Fruit fly (Drosophila melanogaster) whole organism, embryonic: ENCODE measurements around the gene VhaM9.7-d.

Experiments used
- Abd-B ChIP-seq: fragments of 200-800 bp; sonication (Bioruptor generic); optimal IDR thresholded peaks from 2 replicates; lab custom pipeline; 2018; ENCODE audit warnings: missing biosample characterization, mild to moderate bottlenecking, missing genetic modification characterization, moderate library complexity
- B-H1 ChIP-seq: fragments of 200-800 bp; sonication (Bioruptor generic); IDR thresholded peaks from 3 replicates; pipeline ENCODE4 v1.3.6; 2022; ENCODE audit warnings: missing biosample characterization, missing genetic modification characterization
- B-H2 ChIP-seq: fragments of 200-800 bp; sonication (Bioruptor generic); optimal IDR thresholded peaks from 2 replicates; lab custom pipeline; 2018; ENCODE audit warnings: missing biosample characterization, mild to moderate bottlenecking, missing genetic modification characterization
- CG10147 ChIP-seq: fragments of 200-800 bp; sonication (Bioruptor generic); optimal IDR thresholded peaks from 2 replicates; lab custom pipeline; 2019; ENCODE audit warnings: missing biosample characterization, mild to moderate bottlenecking, missing genetic modification characterization, moderate library complexity
- CG1024 ChIP-seq: fragments of 200-800 bp; sonication (Bioruptor generic); IDR thresholded peaks from 2 replicates; pipeline ENCODE4 v1.3.6; 2022; ENCODE audit warnings: missing biosample characterization, missing genetic modification characterization
- CG11093 ChIP-seq: fragments of 200-800 bp; sonication (Bioruptor generic); IDR thresholded peaks from 3 replicates; pipeline ENCODE4 v1.3.6; 2022; ENCODE audit warnings: missing biosample characterization, missing genetic modification characterization
- CG11695 ChIP-seq: fragments of 200-800 bp; sonication (Bioruptor generic); IDR thresholded peaks from 3 replicates; pipeline ENCODE4 v1.3.6; 2022; ENCODE audit warnings: missing biosample characterization, missing genetic modification characterization
- CG12219 ChIP-seq: fragments of 200-800 bp; sonication (Bioruptor generic); optimal IDR thresholded peaks from 3 replicates; lab custom pipeline; 2018; ENCODE audit warnings: missing biosample characterization, mild to moderate bottlenecking, missing genetic modification characterization
- CG12236 ChIP-seq: fragments of 200-800 bp; sonication (Bioruptor generic); optimal IDR thresholded peaks from 2 replicates; lab custom pipeline; 2016; ENCODE audit warnings: missing biosample characterization, missing genetic modification characterization
- CG13624 ChIP-seq: fragments of 200-800 bp; sonication (Bioruptor generic); optimal IDR thresholded peaks from 2 replicates; lab custom pipeline; 2016; ENCODE audit warnings: missing biosample characterization, missing genetic modification characterization
- CG14860 ChIP-seq: fragments of 200-800 bp; sonication (Bioruptor generic); IDR thresholded peaks from 3 replicates; pipeline ENCODE4 v1.3.6; 2022; ENCODE audit warnings: missing biosample characterization, missing genetic modification characterization; ENCODE audit not compliant: partially characterized antibody
- CG1647 ChIP-seq: fragments of 200-800 bp; sonication (Bioruptor generic); optimal IDR thresholded peaks from 3 replicates; lab custom pipeline; 2016; ENCODE audit warnings: missing biosample characterization, missing genetic modification characterization
- CG18619 ChIP-seq: fragments of 200-800 bp; sonication (Bioruptor generic); optimal IDR thresholded peaks from 3 replicates; lab custom pipeline; 2017; ENCODE audit warnings: missing biosample characterization, mild to moderate bottlenecking, missing genetic modification characterization
- CG2120 ChIP-seq: fragments of 200-800 bp; sonication (Bioruptor generic); optimal IDR thresholded peaks from 3 replicates; lab custom pipeline; 2016; ENCODE audit warnings: missing biosample characterization, missing genetic modification characterization
- CG2875 ChIP-seq: fragments of 200-800 bp; sonication (Bioruptor generic); optimal IDR thresholded peaks from 2 replicates; lab custom pipeline; 2017; ENCODE audit warnings: missing biosample characterization, mild to moderate bottlenecking, missing genetic modification characterization, missing genetic modification reagents
- CG3163 ChIP-seq: fragments of 200-800 bp; sonication (Bioruptor generic); optimal IDR thresholded peaks from 3 replicates; lab custom pipeline; 2016; ENCODE audit warnings: missing biosample characterization, missing genetic modification characterization
- CG3726 ChIP-seq: fragments of 200-800 bp; sonication (Bioruptor generic); IDR thresholded peaks from 3 replicates; pipeline ENCODE4, ENCODE4 v1.3.6; 2022; ENCODE audit warnings: missing biosample characterization, missing genetic modification characterization
- CG4707 ChIP-seq: fragments of 200-800 bp; sonication (Bioruptor generic); optimal IDR thresholded peaks from 2 replicates; lab custom pipeline; 2018; ENCODE audit warnings: missing biosample characterization, mild to moderate bottlenecking, missing genetic modification characterization, moderate library complexity
- CG6175 ChIP-seq: fragments of 200-800 bp; sonication (Bioruptor generic); IDR thresholded peaks from 3 replicates; pipeline ENCODE4 v1.3.6; 2022; ENCODE audit warnings: missing biosample characterization, missing genetic modification characterization
- CG6254 ChIP-seq: fragments of 200-800 bp; sonication (Bioruptor generic); optimal IDR thresholded peaks from 3 replicates; lab custom pipeline; 2017; ENCODE audit warnings: mild to moderate bottlenecking, missing biosample characterization, missing genetic modification reagents, missing genetic modification characterization
- CG6683 ChIP-seq: fragments of 200-800 bp; sonication (Bioruptor generic); optimal IDR thresholded peaks from 2 replicates; lab custom pipeline; 2017; ENCODE audit warnings: missing biosample characterization, mild to moderate bottlenecking, missing genetic modification characterization, missing genetic modification reagents
- CG7372 ChIP-seq: fragments of 200-800 bp; sonication (Bioruptor generic); IDR thresholded peaks from 2 replicates; pipeline ENCODE4 v1.3.6; 2022; ENCODE audit warnings: missing biosample characterization, missing genetic modification characterization
- CG7745 ChIP-seq: fragments of 200-800 bp; sonication (Bioruptor generic); optimal IDR thresholded peaks from 2 replicates; lab custom pipeline; 2018; ENCODE audit warnings: missing biosample characterization, mild to moderate bottlenecking, missing genetic modification characterization, moderate library complexity
- CG8281 ChIP-seq: fragments of 200-800 bp; sonication (Bioruptor generic); optimal IDR thresholded peaks from 2 replicates; lab custom pipeline; 2018; ENCODE audit warnings: missing biosample characterization, mild to moderate bottlenecking, missing genetic modification characterization, moderate library complexity
- Camta ChIP-seq: fragments of 200-800 bp; sonication (Bioruptor generic); optimal IDR thresholded peaks from 2 replicates; lab custom pipeline; 2016; ENCODE audit warnings: missing biosample characterization, missing genetic modification characterization
- E2f2 ChIP-seq: fragments of 200-800 bp; sonication (Bioruptor generic); IDR thresholded peaks from 2 replicates; pipeline ENCODE4 v1.3.6; 2022; ENCODE audit warnings: missing biosample characterization, missing genetic modification characterization
- Ets97D ChIP-seq: fragments of 200-800 bp; sonication (Bioruptor generic); optimal IDR thresholded peaks from 3 replicates; lab custom pipeline; 2016; ENCODE audit warnings: missing biosample characterization, missing genetic modification characterization
- H15 ChIP-seq: fragments of 200-800 bp; sonication (Bioruptor generic); IDR thresholded peaks from 3 replicates; pipeline ENCODE4 v1.3.6; 2022; ENCODE audit warnings: missing biosample characterization, missing genetic modification characterization
- MBD-R2 ChIP-seq: fragments of 200-800 bp; sonication (Bioruptor generic); IDR thresholded peaks from 2 replicates; pipeline ENCODE4 v1.3.6; 2022; ENCODE audit warnings: missing biosample characterization, missing genetic modification characterization
- MTF-1 ChIP-seq: fragments of 200-800 bp; sonication (Bioruptor generic); optimal IDR thresholded peaks from 2 replicates; lab custom pipeline; 2018; ENCODE audit warnings: missing biosample characterization, mild to moderate bottlenecking, missing genetic modification characterization, borderline replicate concordance
- Mes4 ChIP-seq: fragments of 200-800 bp; sonication (Bioruptor generic); optimal IDR thresholded peaks from 2 replicates; lab custom pipeline; 2016; ENCODE audit warnings: missing biosample characterization, missing genetic modification characterization
- NC2α ChIP-seq: fragments of 200-800 bp; sonication (Bioruptor generic); optimal IDR thresholded peaks from 2 replicates; lab custom pipeline; 2016; ENCODE audit warnings: missing biosample characterization, missing genetic modification characterization
- Sin3A ChIP-seq: fragments of >200 bp; optimal IDR thresholded peaks from 2 replicates; lab custom pipeline; 2018
- aop ChIP-seq: fragments of 200-800 bp; sonication (Bioruptor generic); IDR thresholded peaks from 2 replicates; pipeline ENCODE4 v1.3.6; 2022; ENCODE audit warnings: missing biosample characterization, missing genetic modification characterization
- bbx ChIP-seq: fragments of 200-800 bp; sonication (Bioruptor generic); IDR thresholded peaks from 2 replicates; pipeline ENCODE4 v1.3.6; 2022; ENCODE audit warnings: missing biosample characterization, missing genetic modification characterization; ENCODE audit not compliant: partially characterized antibody
- bigmax ChIP-seq: fragments of 200-800 bp; sonication (Bioruptor generic); optimal IDR thresholded peaks from 2 replicates; lab custom pipeline; 2018; ENCODE audit warnings: missing biosample characterization, mild to moderate bottlenecking, missing genetic modification characterization
- chinmo ChIP-seq: fragments of 200-800 bp; sonication (Bioruptor generic); IDR thresholded peaks from 4 replicates; pipeline ENCODE4 v1.3.6; 2022; ENCODE audit warnings: missing biosample characterization, missing genetic modification characterization; ENCODE audit not compliant: partially characterized antibody
- chm ChIP-seq: fragments of 200-800 bp; sonication (Bioruptor generic); IDR thresholded peaks from 2 replicates; pipeline ENCODE4 v1.3.6; 2022; ENCODE audit warnings: missing biosample characterization, missing genetic modification characterization
- danr ChIP-seq: fragments of 200-800 bp; sonication (Bioruptor generic); IDR thresholded peaks from 2 replicates; pipeline ENCODE4 v1.3.6; 2022; ENCODE audit warnings: missing biosample characterization, missing genetic modification characterization
- dati ChIP-seq: fragments of 200-800 bp; sonication (Bioruptor generic); IDR thresholded peaks from 2 replicates; pipeline ENCODE4 v1.3.6; 2022; ENCODE audit warnings: missing biosample characterization, missing genetic modification characterization
- dm ChIP-seq: fragments of 200-800 bp; sonication (Bioruptor generic); optimal IDR thresholded peaks from 3 replicates; lab custom pipeline; 2016; ENCODE audit warnings: missing biosample characterization, missing genetic modification characterization
- exex ChIP-seq: fragments of 200-800 bp; sonication (Bioruptor generic); optimal IDR thresholded peaks from 4 replicates; lab custom pipeline; 2018; ENCODE audit warnings: missing biosample characterization, mild to moderate bottlenecking, missing genetic modification characterization, moderate library complexity
- ftz-f1 ChIP-seq: fragments of 200-800 bp; sonication (Bioruptor generic); optimal IDR thresholded peaks from 2 replicates; lab custom pipeline; 2016; ENCODE audit warnings: missing biosample characterization, missing genetic modification characterization
- h ChIP-seq: fragments of >200 bp; optimal IDR thresholded peaks from 2 replicates; lab custom pipeline; 2017
- nerfin-2 ChIP-seq: fragments of 200-800 bp; sonication (Bioruptor generic); IDR thresholded peaks from 2 replicates; pipeline ENCODE4 v1.3.6; 2022; ENCODE audit warnings: missing biosample characterization, missing genetic modification characterization; ENCODE audit not compliant: partially characterized antibody
- pros ChIP-seq: fragments of 200-800 bp; sonication (Bioruptor generic); optimal IDR thresholded peaks from 3 replicates; lab custom pipeline; 2019; ENCODE audit warnings: missing biosample characterization, mild to moderate bottlenecking, missing genetic modification characterization, moderate library complexity
- psq ChIP-seq: fragments of 200-800 bp; sonication (Bioruptor generic); optimal IDR thresholded peaks from 2 replicates; lab custom pipeline; 2017; ENCODE audit warnings: missing biosample characterization, missing genetic modification characterization
- repo ChIP-seq: fragments of 200-800 bp; sonication (Bioruptor generic); optimal IDR thresholded peaks from 2 replicates; lab custom pipeline; 2016; ENCODE audit warnings: missing biosample characterization, missing genetic modification characterization
- schlank ChIP-seq: fragments of 200-800 bp; sonication (Bioruptor generic); optimal IDR thresholded peaks from 2 replicates; lab custom pipeline; 2018; ENCODE audit warnings: missing biosample characterization, mild to moderate bottlenecking, missing genetic modification characterization

The VhaM9.7-d gene

DNA sequence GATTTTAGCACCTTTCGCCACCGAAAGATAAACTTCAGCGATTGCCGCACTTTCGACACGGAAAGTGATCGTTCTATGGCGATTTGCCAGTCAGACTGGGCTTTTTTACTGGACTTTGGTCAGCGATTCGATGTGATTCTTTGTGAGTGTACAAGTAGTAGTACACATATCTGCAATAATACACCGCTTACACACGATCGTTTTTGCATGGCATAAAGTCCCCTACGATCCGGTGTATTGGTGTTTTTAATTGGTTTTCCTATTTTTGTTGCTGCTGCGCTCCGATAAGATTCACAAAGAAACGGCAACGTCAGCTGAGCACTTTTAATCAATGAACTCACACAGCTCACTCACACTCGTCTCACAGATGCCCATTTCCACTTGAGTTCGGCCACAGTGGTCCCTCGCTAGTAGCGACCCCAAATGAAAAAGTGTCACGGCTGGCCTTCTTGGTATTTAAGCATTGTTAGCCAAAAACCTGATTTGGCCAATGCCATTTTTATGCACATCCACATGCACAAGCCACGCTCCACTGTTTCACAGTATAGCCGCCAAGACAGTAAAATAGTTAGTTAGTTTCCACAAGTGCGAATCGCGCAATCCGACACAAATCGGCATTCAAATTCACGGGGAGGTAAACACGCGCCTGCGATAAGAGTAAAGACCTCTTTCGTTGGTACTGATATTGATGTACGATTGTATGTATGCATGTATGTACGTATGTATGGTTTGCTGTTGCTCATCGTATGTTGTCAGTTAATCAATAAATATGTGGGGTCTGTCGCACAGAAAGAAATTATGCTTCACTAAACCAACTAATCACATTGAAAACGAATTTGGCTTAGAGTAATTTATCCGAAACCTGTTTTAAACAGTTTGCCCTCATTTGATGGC, 11.4 kb downstream of the VhaM9.7-d start (continued):
- TF ChIP-seq E2f2 (GFP tag; lab: Robert Waterston, UW), result peak; percentile 80
- TF ChIP-seq MBD-R2, result peak; percentile 92
- no peak for TF ChIP-seq CG14860 (GFP tag; lab: Robert Waterston, UW)
- TF ChIP-seq CG18619 (GFP tag; lab: Kevin White, UChicago), result peak; percentile 94
- peak; percentile 47 for TF ChIP-seq CG2875
- TF ChIP-seq B-H1 (GFP tag; lab: Robert Waterston, UW), result peak; percentile 93
- TF ChIP-seq schlank (tag; lab: Kevin White, UChicago), result peak; percentile 97
- TF ChIP-seq CG12219, result peak; percentile 91
- peak; percentile 51 for TF ChIP-seq CG4707 (GFP tag; lab: Kevin White, UChicago)
- TF ChIP-seq CG3163 (GFP tag; lab: Kevin White, UChicago), result peak; percentile 82
- TF ChIP-seq Abd-B (GFP tag; lab: Kevin White, UChicago), result peak; percentile 94
- TF ChIP-seq repo (GFP tag; lab: Kevin White, UChicago), result peak; percentile 87
- peak; percentile 88 for TF ChIP-seq danr (GFP tag; lab: Robert Waterston, UW)
- TF ChIP-seq dm (GFP tag; lab: Kevin White, UChicago), result peak; percentile 81
- TF ChIP-seq CG1647 (GFP tag; lab: Kevin White, UChicago), result peak; percentile 94
- TF ChIP-seq CG6175, result peak; percentile 96
- peak; percentile 96 for TF ChIP-seq CG11093
- TF ChIP-seq CG7372, result peak; percentile 96
- TF ChIP-seq CG7745, result no peak
- TF ChIP-seq MTF-1 (GFP tag; lab: Kevin White, UChicago), result peak; percentile 68
- TF ChIP-seq H15 (GFP tag; lab: Robert Waterston, UW), result peak; percentile 92
- peak; percentile 31 for TF ChIP-seq psq (GFP tag; lab: Kevin White, UChicago)
- TF ChIP-seq Ets97D (GFP tag; lab: Kevin White, UChicago), result peak; percentile 84
- peak; percentile 99 for TF ChIP-seq CG2120 (GFP tag; lab: Kevin White, UChicago)
- peak; percentile 85 for TF ChIP-seq CG10147 (GFP tag; lab: Kevin White, UChicago)
- TF ChIP-seq aop (GFP tag; lab: Robert Waterston, UW), result peak; percentile 91
- TF ChIP-seq bbx (GFP tag; lab: Robert Waterston, UW), result no peak
- TF ChIP-seq nerfin-2 (GFP tag; lab: Robert Waterston, UW), result no peak
- peak; percentile 86 for TF ChIP-seq Camta (GFP tag; lab: Kevin White, UChicago)
- TF ChIP-seq CG1024, result peak; percentile 74
- TF ChIP-seq dati (GFP tag; lab: Robert Waterston, UW), result peak; percentile 77
- no peak for TF ChIP-seq Sin3A (lab: Kevin White, UChicago)
- peak; percentile 87 for TF ChIP-seq ftz-f1
- peak; percentile 97 for TF ChIP-seq B-H2 (GFP tag; lab: Kevin White, UChicago)
- TF ChIP-seq CG6254 (GFP tag; lab: Kevin White, UChicago), result peak; percentile 25
- peak; percentile 81 for TF ChIP-seq Mes4 (GFP tag; lab: Kevin White, UChicago)
- peak; percentile 94 for TF ChIP-seq CG11695
- no peak for TF ChIP-seq h (lab: Kevin White, UChicago)
- TF ChIP-seq NC2α, result peak; percentile 83
- 0 out of 4 replicates have a peak, but pooled peaks have one; percentile 49 for TF ChIP-seq chinmo (GFP tag; lab: Robert Waterston, UW)
- peak; percentile 86 for TF ChIP-seq CG3726
- TF ChIP-seq CG12236, result peak; percentile 72
- peak; percentile 84; the same call in 1 of the 2 replicates for TF ChIP-seq chm (GFP tag; lab: Robert Waterston, UW)
- TF ChIP-seq bigmax (GFP tag; lab: Kevin White, UChicago), result peak; percentile 46
- TF ChIP-seq CG13624, result peak; percentile 97
- no peak for TF ChIP-seq pros
- TF ChIP-seq CG8281 (tag; lab: Kevin White, UChicago), result peak; percentile 92
- peak; percentile 96 for TF ChIP-seq exex
- peak; percentile 91 for TF ChIP-seq CG6683
